Worm (Caenorhabditis elegans): Measurements from ENCODE around the gene Y37D8A.3.

The Y37D8A.3 gene

DNA sequence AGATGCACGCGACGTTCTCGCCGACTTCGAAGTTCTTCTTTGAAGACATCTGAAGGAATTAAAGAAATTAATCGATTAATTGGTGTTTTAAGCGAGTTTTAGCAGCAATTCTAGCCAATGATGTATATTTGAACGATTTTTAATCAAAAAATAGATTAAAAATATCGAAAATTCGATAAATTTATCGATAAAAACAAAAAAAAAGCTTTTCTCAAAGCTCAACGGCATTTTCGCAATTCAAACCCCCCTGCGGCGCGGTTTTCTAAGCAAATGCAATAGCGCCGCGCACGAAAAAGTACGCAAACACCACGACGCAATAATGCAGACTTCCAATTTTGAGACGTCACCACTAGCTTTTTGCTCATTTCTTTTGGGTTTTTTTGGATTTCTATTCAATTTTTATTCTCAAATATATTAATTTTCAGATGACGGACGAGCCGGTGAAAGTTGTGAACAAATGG, 45.5 kb downstream of the Y37D8A.3 start, which contains the start of the genes mrg-1 and spcs-2 (continued):
- TF ChIP-seq elt-2 (tag; optimal IDR thresholded peaks at IDR 0.05) (peak; percentile 61), nhr-20 (tag; optimal IDR thresholded peaks at IDR 0.05) (peak; percentile 89), lin-39 (tag; optimal IDR thresholded peaks at IDR 0.05) (peak; percentile 69), xbp-1 (tag; optimal IDR thresholded peaks at IDR 0.05) (peak; percentile 97), vab-15 (tag; optimal IDR thresholded peaks at IDR 0.05) (no peak), lsy-2 (tag; optimal IDR thresholded peaks at IDR 0.05) (peak; percentile 91 to 93), zag-1 (tag; optimal IDR thresholded peaks at IDR 0.05) (peak; percentile 33), nhr-71 (tag; optimal IDR thresholded peaks at IDR 0.05) (peak; percentile 94), rnt-1 (tag; optimal IDR thresholded peaks at IDR 0.05) (peak; percentile 96), dsc-1 (tag; optimal IDR thresholded peaks at IDR 0.05) (peak; percentile 87), alr-1 (tag; optimal IDR thresholded peaks at IDR 0.05; ENCODE audit: borderline replicate concordance) (no peak), egl-13 (tag; optimal IDR thresholded peaks at IDR 0.05) (peak; percentile 76), ceh-88 (GFP tag; IDR thresholded peaks at IDR 0.05) (peak; percentile 66), nhr-77 (tag; optimal IDR thresholded peaks at IDR 0.05) (peak; percentile 73), jun-1 (tag; optimal IDR thresholded peaks at IDR 0.05) (peak; percentile 54), mef-2 (tag; optimal IDR thresholded peaks at IDR 0.05) (no peak), nhr-47 (tag; optimal IDR thresholded peaks at IDR 0.05) (peak; percentile 93), nhr-19 (GFP tag; conservative IDR thresholded peaks at IDR 0.05) (peak; percentile 88), unc-98 (GFP tag; IDR thresholded peaks at IDR 0.05) (peak; percentile 45; the same call in 1 of the 2 replicates), pax-3 (tag; optimal IDR thresholded peaks at IDR 0.05) (peak; percentile 58), mab-9 (GFP tag; IDR thresholded peaks at IDR 0.05) (0 out of 2 replicates have a peak, but pooled peaks have one; percentile 21), lin-13 (GFP tag; optimal IDR thresholded peaks at IDR 0.05) (peak; percentile 88), unc-30 (tag; optimal IDR thresholded peaks at IDR 0.05) (no peak), ztf-11 (tag; optimal IDR thresholded peaks at IDR 0.05) (peak in 1 of 2 experiments; percentile 92), pag-3 (tag; optimal IDR thresholded peaks at IDR 0.05; ENCODE audit: borderline replicate concordance, insufficient read depth) (no peak), lin-15B (tag; optimal IDR thresholded peaks at IDR 0.05) (peak; percentile 82), ces-1 (GFP tag; optimal IDR thresholded peaks at IDR 0.05) (no peak), egl-27 (tag; optimal IDR thresholded peaks at IDR 0.05) (no peak), lin-14 (GFP tag; optimal IDR thresholded peaks at IDR 0.05) (peak; percentile 87), ets-5 (GFP tag; IDR thresholded peaks at IDR 0.05) (no peak), nhr-84 (tag; optimal IDR thresholded peaks at IDR 0.05) (no peak), hpl-2 (GFP tag; optimal IDR thresholded peaks at IDR 0.05) (peak; percentile 74), blmp-1 (tag; optimal IDR thresholded peaks at IDR 0.05) (no peak), hlh-17 (GFP tag; optimal IDR thresholded peaks at IDR 0.05; ENCODE audit: borderline replicate concordance) (no peak), unc-62 (GFP tag; optimal IDR thresholded peaks at IDR 0.05) (no peak), mep-1 (tag; optimal IDR thresholded peaks at IDR 0.05) (peak; percentile 89), isw-1 (GFP tag; IDR thresholded peaks at IDR 0.05) (peak; percentile 84), fos-1 (tag; optimal IDR thresholded peaks at IDR 0.05) (peak; percentile 83), sup-37 (GFP tag; optimal IDR thresholded peaks at IDR 0.05) (peak; percentile 49), lin-35 (GFP tag; optimal IDR thresholded peaks at IDR 0.05) (peak; percentile 85 to 92), fkh-8 (tag; optimal IDR thresholded peaks at IDR 0.05) (peak; percentile 87), ceh-8 (GFP tag; optimal IDR thresholded peaks at IDR 0.05) (peak; percentile 70), nhr-237 (tag; optimal IDR thresholded peaks at IDR 0.05) (peak; percentile 61), aly-2 (tag; optimal IDR thresholded peaks at IDR 0.05) (peak; percentile 11), fkh-10 (GFP tag; optimal IDR thresholded peaks at IDR 0.05) (peak; percentile 64), ama-1 (optimal IDR thresholded peaks at IDR 0.05) (no peak), irx-1 (tag; optimal IDR thresholded peaks at IDR 0.05) (peak; percentile 69), F16B12.6 (tag; optimal IDR thresholded peaks at IDR 0.05) (peak; percentile 99), dpl-1 (GFP tag; optimal IDR thresholded peaks at IDR 0.05) (peak; percentile 80 to 89 (median 87)), hlh-4 (tag; optimal IDR thresholded peaks at IDR 0.05) (no peak), ceh-82 (tag; optimal IDR thresholded peaks at IDR 0.05) (peak; percentile 90 to 91 (median 91)), nhr-85 (tag) (peak; percentile 88)

Data from whole organism, L1 larva.